Worm (Caenorhabditis elegans): ENCODE measurements around the gene alg-3.

DNA sequence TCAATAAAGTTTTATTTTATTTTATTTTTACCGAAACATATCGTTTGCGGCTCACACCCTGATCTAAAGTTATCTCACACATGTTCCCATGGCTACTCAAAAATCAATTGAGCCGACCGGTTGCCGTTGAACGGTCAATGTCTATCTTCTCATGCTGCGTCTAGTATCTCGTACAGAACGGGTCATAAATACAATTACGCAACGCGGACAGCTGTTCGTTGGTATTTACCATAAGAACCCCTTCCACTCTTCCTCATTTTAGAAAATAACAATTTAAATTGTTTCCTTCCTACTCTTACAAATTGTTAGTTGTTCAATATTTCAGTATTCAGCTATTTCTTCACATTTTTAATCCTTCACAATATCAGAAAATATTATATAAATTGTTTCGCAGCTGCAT is 39.8 kb downstream of the alg-3 start:
- TF ChIP-seq scrt-1 (GFP tag; IDR thresholded peaks at IDR 0.05) (no peak), ceh-36 (tag; optimal IDR thresholded peaks at IDR 0.05) (no peak)
